Fruit fly (Drosophila melanogaster) whole organism, adult: ENCODE measurements around the gene CG4942.

ENCODE experiments used
- CG11617 ChIP-seq: fragments of 200-800 bp; sonication (Bioruptor generic); optimal IDR thresholded peaks from 2 replicates; lab custom pipeline; 2017; ENCODE audit warnings: mild to moderate bottlenecking, missing biosample characterization, missing genetic modification reagents, missing genetic modification characterization
- CG12768 ChIP-seq: fragments of 200-800 bp; sonication (Bioruptor generic); optimal IDR thresholded peaks from 2 replicates; lab custom pipeline; 2017; ENCODE audit warnings: missing biosample characterization, missing genetic modification characterization, mild to moderate bottlenecking, moderate library complexity, missing genetic modification reagents
- CG14711 ChIP-seq: fragments of 200-800 bp; sonication (Bioruptor generic); optimal IDR thresholded peaks from 2 replicates; lab custom pipeline; 2018; ENCODE audit warnings: missing biosample characterization, mild to moderate bottlenecking, missing genetic modification characterization, moderate library complexity
- CG1620 ChIP-seq: fragments of 200-800 bp; sonication (Bioruptor generic); optimal IDR thresholded peaks from 2 replicates; lab custom pipeline; 2016; ENCODE audit warnings: missing biosample characterization, missing genetic modification characterization
- CG33017 ChIP-seq: fragments of 200-800 bp; sonication (Bioruptor generic); optimal IDR thresholded peaks from 2 replicates; lab custom pipeline; 2018; ENCODE audit warnings: missing biosample characterization, mild to moderate bottlenecking, missing genetic modification characterization, moderate library complexity
- CG5204 ChIP-seq: fragments of 200-800 bp; sonication (Bioruptor generic); optimal IDR thresholded peaks from 2 replicates; lab custom pipeline; 2016; ENCODE audit warnings: missing biosample characterization, missing genetic modification characterization
- CG7045 ChIP-seq: fragments of 200-800 bp; sonication (Bioruptor generic); optimal IDR thresholded peaks from 2 replicates; lab custom pipeline; 2017; ENCODE audit warnings: missing biosample characterization, mild to moderate bottlenecking, missing genetic modification characterization
- CG7101 ChIP-seq: fragments of 200-800 bp; sonication (Bioruptor generic); optimal IDR thresholded peaks from 2 replicates; lab custom pipeline; 2018; ENCODE audit warnings: missing biosample characterization, mild to moderate bottlenecking, missing genetic modification characterization, moderate library complexity
- Clk ChIP-seq: fragments of 200-800 bp; sonication (Bioruptor generic); optimal IDR thresholded peaks from 2 replicates; lab custom pipeline; 2017; ENCODE audit warnings: missing biosample characterization, missing genetic modification characterization
- Crg-1 ChIP-seq: fragments of 200-800 bp; sonication (Bioruptor generic); optimal IDR thresholded peaks from 2 replicates; lab custom pipeline; 2016; ENCODE audit warnings: missing biosample characterization, missing genetic modification characterization
- Hr96 ChIP-seq: fragments of 200-800 bp; sonication (Bioruptor generic); optimal IDR thresholded peaks from 2 replicates; lab custom pipeline; 2016; ENCODE audit warnings: missing biosample characterization, missing genetic modification characterization
- Mnt ChIP-seq: fragments of 200-800 bp; sonication (Bioruptor generic); optimal IDR thresholded peaks from 2 replicates; lab custom pipeline; 2016; ENCODE audit warnings: missing biosample characterization, mild to moderate bottlenecking, missing genetic modification characterization
- bab1 ChIP-seq: fragments of 200-800 bp; sonication (Bioruptor generic); optimal IDR thresholded peaks from 3 replicates; lab custom pipeline; 2019; ENCODE audit warnings: missing biosample characterization, mild to moderate bottlenecking, missing genetic modification characterization, moderate library complexity
- cic ChIP-seq: fragments of 200-800 bp; sonication (Bioruptor generic); optimal IDR thresholded peaks from 2 replicates; lab custom pipeline; 2017; ENCODE audit warnings: missing biosample characterization, mild to moderate bottlenecking, missing genetic modification characterization, moderate library complexity
- cnc ChIP-seq, 2 experiments: fragments of >200 bp; optimal IDR thresholded peaks; 2 replicates each; lab custom pipeline; 2017
- kay ChIP-seq: fragments of 200-800 bp; sonication (Bioruptor generic); peaks from one replicate; lab custom pipeline; 2016; ENCODE audit warnings: missing biosample characterization, missing genetic modification characterization, borderline replicate concordance
- ovo ChIP-seq: fragments of 200-800 bp; sonication (Bioruptor generic); optimal IDR thresholded peaks from 2 replicates; lab custom pipeline; 2016; ENCODE audit warnings: missing biosample characterization, missing genetic modification characterization
- pad ChIP-seq: fragments of 200-800 bp; sonication (Bioruptor generic); optimal IDR thresholded peaks from 3 replicates; lab custom pipeline; 2017; ENCODE audit warnings: missing biosample characterization, missing genetic modification characterization, mild to moderate bottlenecking, moderate library complexity, missing genetic modification reagents
- tj ChIP-seq: fragments of 200-800 bp; sonication (Bioruptor generic); optimal IDR thresholded peaks from 3 replicates; lab custom pipeline; 2017; ENCODE audit warnings: missing biosample characterization, mild to moderate bottlenecking, missing genetic modification characterization, moderate library complexity
- toe ChIP-seq: fragments of 200-800 bp; sonication (Bioruptor generic); optimal IDR thresholded peaks from 2 replicates; lab custom pipeline; 2016; ENCODE audit warnings: missing biosample characterization, missing genetic modification characterization

Gene CG4942

DNA sequence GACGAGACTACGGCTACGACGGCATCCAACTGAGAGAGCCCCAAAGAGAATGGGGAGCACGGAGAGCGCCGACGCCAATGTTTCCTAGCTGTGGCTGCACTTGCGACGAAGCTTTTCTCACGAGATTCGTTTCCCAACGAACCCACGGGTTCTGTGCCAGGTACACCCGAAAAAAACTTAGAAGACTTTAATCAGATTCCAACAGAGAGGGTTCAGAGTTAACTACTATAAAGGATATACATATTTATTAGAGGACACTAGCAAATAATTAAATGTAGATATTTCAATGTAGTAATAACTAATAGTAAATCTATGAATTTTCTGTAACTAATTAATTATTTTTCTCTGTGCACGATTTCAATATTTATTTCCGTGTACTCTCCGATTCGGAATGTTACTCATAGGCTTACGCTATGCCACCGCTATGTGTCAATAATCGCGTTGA, 6.9 kb upstream of the CG4942 start, which contains the start of gene Argk1:
Argk1 (minus strand) TSS at position 31 of the 445 bp plus-strand sequence.
- peak; percentile 85 for TF ChIP-seq CG11617 (GFP tag; lab: Kevin White, UChicago)
- TF ChIP-seq CG7045, result peak; percentile 59
- no peak for TF ChIP-seq pad (GFP tag; lab: Kevin White, UChicago)
- TF ChIP-seq tj (GFP tag; lab: Kevin White, UChicago), result peak; percentile 36
- no peak for TF ChIP-seq cic
- peak; percentile 60 for TF ChIP-seq CG7101 (tag; lab: Kevin White, UChicago)
- TF ChIP-seq Hr96 (GFP tag; lab: Kevin White, UChicago), result peak; percentile 47
- peak; percentile 77 for TF ChIP-seq CG5204 (GFP tag; lab: Kevin White, UChicago)
- TF ChIP-seq kay (GFP tag; lab: Kevin White, UChicago), result peak; percentile 94
- TF ChIP-seq CG33017, result peak; percentile 83
- TF ChIP-seq Clk, result no peak
- peak; percentile 33 for TF ChIP-seq toe (GFP tag; lab: Kevin White, UChicago)
- no peak for TF ChIP-seq bab1 (GFP tag; lab: Kevin White, UChicago)
- peak; percentile 44 for TF ChIP-seq CG12768
- peak; percentile 19 for TF ChIP-seq CG14711 (tag; lab: Kevin White, UChicago)
- TF ChIP-seq CG1620 (GFP tag; lab: Kevin White, UChicago), result no peak

DNA sequence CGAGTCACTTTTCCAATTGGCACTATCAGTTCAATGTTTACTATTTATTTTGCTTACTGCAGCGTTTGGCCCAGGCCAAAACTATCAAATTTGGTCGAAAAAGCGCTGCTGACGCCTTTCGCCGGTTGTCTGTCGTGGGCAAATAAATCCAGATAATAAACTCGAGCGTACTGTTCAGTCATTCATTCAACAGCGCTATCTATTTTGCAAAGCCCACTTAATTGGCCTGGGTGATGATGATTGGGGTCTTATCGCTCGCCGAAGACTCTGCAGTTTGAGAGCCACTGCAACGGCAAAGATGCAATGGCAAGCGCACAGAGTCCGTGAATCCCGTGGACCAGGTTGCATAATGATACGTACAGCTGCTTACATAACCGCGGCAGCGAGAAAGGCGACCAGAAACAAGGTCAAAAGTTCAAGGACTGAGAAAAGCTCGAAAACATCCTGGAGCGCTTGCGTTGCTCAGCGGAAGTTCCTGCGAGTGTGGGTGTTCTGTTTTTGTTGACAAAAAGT, 6.3 kb upstream of the CG4942 start:
- TF ChIP-seq cic (peak; percentile 99), Crg-1 (GFP tag; lab: Kevin White, UChicago) (no peak), Clk (peak; percentile 24)

DNA sequence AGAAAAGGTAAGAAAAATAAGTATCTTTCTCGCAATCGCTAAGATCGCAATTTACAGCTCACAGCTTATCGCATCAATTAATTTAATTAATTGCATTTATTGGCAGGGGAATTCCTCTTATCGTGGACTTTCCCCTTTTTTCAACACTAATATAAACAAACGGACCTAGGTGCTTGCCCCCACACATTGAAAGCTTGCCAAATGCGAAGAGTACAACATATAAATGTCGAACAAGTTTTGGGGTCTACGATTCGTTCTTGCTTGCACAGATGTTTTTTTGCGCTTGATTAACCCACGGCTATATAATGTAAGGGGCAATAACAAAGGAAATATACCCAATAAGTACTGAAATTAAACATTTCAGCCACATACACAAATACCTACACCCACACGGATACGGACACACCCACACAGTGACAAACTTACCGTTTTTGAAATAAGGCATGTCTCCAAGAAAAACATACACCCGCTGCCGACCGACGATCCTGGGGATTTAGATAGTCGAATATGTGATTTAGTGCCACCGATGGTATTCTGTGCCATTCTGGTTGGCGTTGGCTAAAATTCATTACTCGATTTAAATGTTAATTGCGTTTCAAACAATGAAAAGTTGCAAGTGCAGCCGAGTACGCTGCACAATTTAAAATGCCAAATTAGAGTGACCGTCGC, 709 bp upstream of the CG4942 start:
- TF ChIP-seq ovo (GFP tag; lab: Kevin White, UChicago) (peak; percentile 42), CG14711 (tag; lab: Kevin White, UChicago) (no peak), CG7045 (peak; percentile 25), kay (GFP tag; lab: Kevin White, UChicago) (peak; percentile 92), Hr96 (GFP tag; lab: Kevin White, UChicago) (peak; percentile 51), toe (GFP tag; lab: Kevin White, UChicago) (peak; percentile 18), Mnt (peak; percentile 48), cnc (optimal IDR thresholded peaks at IDR 0.05; lab: Kevin White, UChicago) (no peak), Crg-1 (GFP tag; lab: Kevin White, UChicago) (no peak), CG33017 (peak; percentile 38), CG5204 (GFP tag; lab: Kevin White, UChicago) (no peak), CG7101 (tag; lab: Kevin White, UChicago) (peak; percentile 11), CG1620 (GFP tag; lab: Kevin White, UChicago) (no peak), Clk (no peak), CG11617 (GFP tag; lab: Kevin White, UChicago) (peak; percentile 61), cic (peak; percentile 45), pad (GFP tag; lab: Kevin White, UChicago) (peak; percentile 91), tj (GFP tag; lab: Kevin White, UChicago) (no peak), bab1 (GFP tag; lab: Kevin White, UChicago) (no peak), CG12768 (peak; percentile 48)

DNA sequence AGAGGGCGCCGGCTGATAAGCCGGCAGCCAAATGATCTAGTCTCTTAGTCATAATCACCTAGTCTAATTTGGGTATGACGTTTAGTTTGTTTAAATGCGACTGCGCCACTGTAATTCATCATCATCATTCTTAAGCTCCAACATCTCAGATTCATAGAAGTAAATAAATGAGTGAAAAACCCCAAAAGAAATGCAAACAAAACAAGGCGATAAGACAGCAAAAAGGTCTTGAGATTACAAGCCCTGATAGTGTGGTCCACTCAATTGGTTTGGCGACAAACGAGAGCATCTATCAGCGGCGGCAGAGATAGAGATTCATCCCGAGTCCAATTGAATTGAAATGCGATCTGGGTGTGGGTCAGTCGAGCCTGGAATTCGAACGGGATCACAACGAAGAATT, 1.4 kb downstream of the CG4942 start, which contains the start of gene teq:
teq (plus strand) TSS at position 359 of the 400 bp plus-strand sequence.
- TF ChIP-seq ovo (GFP tag; lab: Kevin White, UChicago) (no peak), pad (GFP tag; lab: Kevin White, UChicago) (no peak), CG1620 (GFP tag; lab: Kevin White, UChicago) (no peak), kay (GFP tag; lab: Kevin White, UChicago) (peak; percentile 85), toe (GFP tag; lab: Kevin White, UChicago) (no peak), CG7101 (tag; lab: Kevin White, UChicago) (no peak), cic (peak; percentile 22), CG12768 (no peak), Crg-1 (GFP tag; lab: Kevin White, UChicago) (no peak), Hr96 (GFP tag; lab: Kevin White, UChicago) (no peak)

DNA sequence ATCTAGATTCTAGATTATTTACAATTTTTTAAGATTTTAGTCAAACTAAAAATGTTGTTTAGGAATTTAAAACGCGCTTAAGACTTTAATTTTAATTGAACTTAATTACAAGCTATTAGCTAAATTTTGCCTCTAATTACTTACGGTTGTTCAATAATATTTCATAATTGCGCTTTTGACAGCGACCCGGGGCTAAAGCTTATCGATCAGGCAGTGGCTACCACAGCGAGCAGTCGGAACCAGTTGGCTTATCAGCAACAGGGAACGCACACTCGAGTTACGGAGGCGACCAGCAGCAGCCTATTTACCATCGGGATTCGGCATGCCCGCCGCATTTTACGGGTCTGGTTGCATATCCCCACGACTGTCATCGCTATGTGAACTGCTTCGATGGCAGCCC, 2.0 kb downstream of the CG4942 start:
- TF ChIP-seq CG1620 (GFP tag; lab: Kevin White, UChicago), result no peak
- no peak for TF ChIP-seq Mnt
- no peak for TF ChIP-seq toe (GFP tag; lab: Kevin White, UChicago)
- TF ChIP-seq Clk, result no peak
- no peak for TF ChIP-seq tj (GFP tag; lab: Kevin White, UChicago)
- no peak for TF ChIP-seq bab1 (GFP tag; lab: Kevin White, UChicago)
- TF ChIP-seq kay (GFP tag; lab: Kevin White, UChicago), result no peak

DNA sequence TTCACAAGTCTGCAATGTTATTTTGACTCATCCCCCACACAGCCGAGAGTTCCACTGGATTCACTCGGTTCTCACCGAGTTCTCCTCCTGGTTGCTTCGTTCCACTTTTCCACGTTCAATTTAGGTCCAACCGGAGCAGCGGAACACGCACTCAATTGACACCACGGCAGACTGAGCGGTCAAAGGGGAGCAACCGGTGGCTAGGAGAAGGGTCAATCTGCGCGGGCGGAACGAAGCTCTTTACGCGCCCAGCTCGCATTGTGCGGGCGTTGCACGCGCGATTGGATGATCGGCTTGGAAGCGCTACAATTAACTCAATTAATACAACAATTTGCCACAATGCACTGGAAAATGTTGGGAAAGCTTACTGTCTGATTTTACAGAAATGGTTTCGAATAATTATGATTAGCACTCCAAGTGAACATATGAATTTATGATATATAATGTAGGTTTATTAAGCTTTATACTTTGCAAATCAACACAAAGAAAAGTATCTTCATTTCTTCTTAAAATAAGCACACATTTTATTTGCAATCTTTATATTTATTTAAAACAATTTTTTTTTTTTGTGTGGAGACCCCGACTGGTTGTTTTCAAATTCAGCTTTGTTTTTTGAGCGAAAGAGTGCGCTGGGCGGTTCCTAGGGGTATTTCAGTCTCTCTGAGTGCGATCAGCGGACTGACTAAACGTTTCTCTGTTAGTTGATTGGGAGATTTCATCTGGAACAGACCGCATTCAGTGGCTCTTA, 19.6 kb downstream of the CG4942 start, which contains the start of gene CG32032:
CG32032 (plus strand) TSS at position 698 of the 748 bp plus-strand sequence.
- TF ChIP-seq cic, result no peak
- no peak for TF ChIP-seq cnc (optimal IDR thresholded peaks at IDR 0.05; lab: Kevin White, UChicago)
- no peak for TF ChIP-seq ovo (GFP tag; lab: Kevin White, UChicago)
- TF ChIP-seq CG5204 (GFP tag; lab: Kevin White, UChicago), result peak; percentile 39
- TF ChIP-seq Crg-1 (GFP tag; lab: Kevin White, UChicago), result no peak
- TF ChIP-seq Hr96 (GFP tag; lab: Kevin White, UChicago), result no peak
- no peak for TF ChIP-seq CG7045
- no peak for TF ChIP-seq CG1620 (GFP tag; lab: Kevin White, UChicago)
- peak; percentile 38 for TF ChIP-seq CG33017
- TF ChIP-seq pad (GFP tag; lab: Kevin White, UChicago), result no peak
- TF ChIP-seq Clk, result no peak
- TF ChIP-seq bab1 (GFP tag; lab: Kevin White, UChicago), result no peak
- TF ChIP-seq kay (GFP tag; lab: Kevin White, UChicago), result no peak
- TF ChIP-seq CG11617 (GFP tag; lab: Kevin White, UChicago), result peak; percentile 21
- peak; percentile 14 for TF ChIP-seq CG14711 (tag; lab: Kevin White, UChicago)
- peak; percentile 27 for TF ChIP-seq toe (GFP tag; lab: Kevin White, UChicago)
- peak; percentile 25 for TF ChIP-seq CG7101 (tag; lab: Kevin White, UChicago)
- no peak for TF ChIP-seq CG12768
- TF ChIP-seq tj (GFP tag; lab: Kevin White, UChicago), result no peak
- no peak for TF ChIP-seq Mnt
